Worm (Caenorhabditis elegans) whole organism, L4 larva: Measurements from ENCODE around the gene srx-19.

ENCODE experiments used
- F49E8.2 ChIP-seq: sonication (generic microtip); optimal IDR thresholded peaks from 2 replicates; lab custom pipeline; 2016; ENCODE audit warnings: missing compliant biosample characterization, mild to moderate bottlenecking, missing genetic modification characterization, borderline replicate concordance
- dpl-1 ChIP-seq: fragments of 150-350 bp; optimal IDR thresholded peaks from 2 replicates; lab custom pipeline; 2014; ENCODE audit warnings: missing biosample characterization, missing genetic modification reagents, missing genetic modification characterization
- unc-62 ChIP-seq, 3 experiments: fragments of 150-350 bp in 1 of 3; sonication (generic microtip); optimal IDR thresholded peaks in 2 of 3; peaks in 1 of 3; 1 replicate in 1 of 3; 2 replicates in 2 of 3; lab custom pipeline; 2014 to 2017; ENCODE audit warnings: missing biosample characterization in 3 of 3, missing genetic modification characterization in 3 of 3, missing genetic modification reagents in 3 of 3, missing genotype in 1 of 3

- TF ChIP-seq F49E8.2 (tag; lab: Kevin White, UChicago) = no peak
- no peak for TF ChIP-seq unc-62 (GFP tag; optimal IDR thresholded peaks at IDR 0.05 in 1 of 2; lab: Kevin White, UChicago)
- TF ChIP-seq unc-62 (tag; optimal IDR thresholded peaks at IDR 0.05; lab: Kevin White, UChicago) = no peak
- no peak for TF ChIP-seq dpl-1 (GFP tag; lab: Kevin White, UChicago)
These were observed 32.4 kb downstream of the srx-19 start for ce11 chrIV:6905428-6905827.
